Worm (Caenorhabditis elegans) whole organism, L4/young adult: Measurements from ENCODE around the gene cwn-2.

Experiments used
- W03F9.2 ChIP-seq: fragments of 150-350 bp; optimal IDR thresholded peaks from 2 replicates; lab custom pipeline; 2014; ENCODE audit warnings: missing biosample characterization, missing genetic modification characterization
- dao-5 ChIP-seq: sonication (generic microtip); optimal IDR thresholded peaks from 2 replicates; lab custom pipeline; 2016; ENCODE audit warnings: missing genotype, missing genetic modification characterization, moderate library complexity, missing compliant biosample characterization
- him-1 ChIP-seq: sonication (generic microtip); optimal IDR thresholded peaks from 2 replicates; lab custom pipeline; 2016; ENCODE audit warnings: missing genotype, missing genetic modification reagents, missing genetic modification characterization, missing compliant biosample characterization

- TF ChIP-seq him-1 (tag; lab: Kevin White, UChicago) (no peak), dao-5 (tag; lab: Kevin White, UChicago) (no peak), W03F9.2 (tag; lab: Kevin White, UChicago) (no peak)
Observed at ce11 chrIV:10063941-10064340, 3.7 kb upstream of the cwn-2 start.
